Worm (Caenorhabditis elegans) whole organism, young adult: Measurements from ENCODE around the gene rab-14.

Experiments used
- K12H6.12 ChIP-seq: fragments of 200-800 bp; sonication (Bioruptor generic); optimal IDR thresholded peaks from 2 replicates; lab custom pipeline; 2018; ENCODE audit warnings: mild to moderate bottlenecking, missing genetic modification characterization, missing compliant biosample characterization
- T07F8.4 ChIP-seq: sonication (generic microtip); optimal IDR thresholded peaks from 2 replicates; lab custom pipeline; 2016; ENCODE audit warnings: mild to moderate bottlenecking, missing genetic modification characterization, moderate library complexity, missing compliant biosample characterization
- ZK185.1 ChIP-seq: sonication (generic microtip); optimal IDR thresholded peaks from 2 replicates; lab custom pipeline; 2016; ENCODE audit warnings: mild to moderate bottlenecking, missing genetic modification characterization, missing compliant biosample characterization; ENCODE audit not compliant: poor library complexity, severe bottlenecking
- ama-1 ChIP-seq, 3 experiments: fragments of 150-350 bp in 1 of 3; sonication (generic microtip) in 2 of 3; optimal IDR thresholded peaks; 2 replicates each; lab custom pipeline; 2014 to 2018; ENCODE audit warnings: missing biosample characterization in 2 of 3, missing genetic modification characterization in 2 of 3, missing genetic modification reagents in 2 of 3
- aptf-2 ChIP-seq: fragments of 200-800 bp; sonication (Bioruptor generic); conservative IDR thresholded peaks from 2 replicates; pipeline ENCODE4 v1.3.6; 2022; ENCODE audit warnings: missing genetic modification reagents, missing genetic modification characterization, missing compliant biosample characterization
- athp-1 ChIP-seq: sonication (generic microtip); optimal IDR thresholded peaks from 2 replicates; lab custom pipeline; 2017; ENCODE audit warnings: mild to moderate bottlenecking, missing genetic modification characterization, missing compliant biosample characterization
- gei-17 ChIP-seq: fragments of 200-800 bp; sonication (Bioruptor generic); optimal IDR thresholded peaks from 2 replicates; lab custom pipeline; 2018; ENCODE audit warnings: mild to moderate bottlenecking, missing genetic modification characterization, missing compliant biosample characterization
- pha-4 ChIP-seq: fragments of 150-350 bp; sonication (generic microtip); optimal IDR thresholded peaks from 2 replicates; lab custom pipeline; 2014; ENCODE audit warnings: missing biosample characterization, missing genetic modification reagents, missing genetic modification characterization
- rcor-1 ChIP-seq: fragments of 200-800 bp; sonication (Bioruptor generic); IDR thresholded peaks from 2 replicates; pipeline ENCODE4 v1.3.6; 2022; ENCODE audit warnings: missing genetic modification reagents, missing genetic modification characterization, missing compliant biosample characterization
- sptf-2 ChIP-seq: fragments of 200-800 bp; sonication (Bioruptor generic); optimal IDR thresholded peaks from 2 replicates; lab custom pipeline; 2018; ENCODE audit warnings: mild to moderate bottlenecking, missing genetic modification characterization, missing compliant biosample characterization
- tbp1 ChIP-seq: fragments of 200-800 bp; sonication (Bioruptor generic); optimal IDR thresholded peaks from 2 replicates; lab custom pipeline; 2018; ENCODE audit warnings: mild to moderate bottlenecking, missing genetic modification characterization, missing compliant biosample characterization
- ztf-18 ChIP-seq: sonication (generic microtip); optimal IDR thresholded peaks from 2 replicates; lab custom pipeline; 2016; ENCODE audit warnings: missing genotype, mild to moderate bottlenecking, missing genetic modification characterization, missing compliant biosample characterization
- ztf-6 ChIP-seq: fragments of 200-800 bp; sonication (Bioruptor generic); IDR thresholded peaks from 2 replicates; pipeline ENCODE4 v1.3.6; 2022; ENCODE audit warnings: missing genetic modification reagents, missing genetic modification characterization, missing compliant biosample characterization

- TF ChIP-seq gei-17 (GFP tag; lab: Kevin White, UChicago): no peak
- TF ChIP-seq pha-4 (tag; lab: Kevin White, UChicago): no peak
- TF ChIP-seq ztf-18: no peak
- no peak for TF ChIP-seq ama-1 (optimal IDR thresholded peaks at IDR 0.05; lab: Kevin White, UChicago)
- no peak for TF ChIP-seq ama-1 (GFP tag; optimal IDR thresholded peaks at IDR 0.05; lab: Kevin White, UChicago)
- TF ChIP-seq sptf-2 (GFP tag; lab: Kevin White, UChicago): no peak
- TF ChIP-seq athp-1: no peak
- no peak for TF ChIP-seq ztf-6 (GFP tag; lab: Robert Waterston, UW)
- TF ChIP-seq aptf-2 (GFP tag; lab: Robert Waterston, UW): no peak
- no peak for TF ChIP-seq T07F8.4
- TF ChIP-seq tbp1: no peak
- TF ChIP-seq rcor-1: no peak
- TF ChIP-seq K12H6.12 (tag; lab: Kevin White, UChicago): no peak
- TF ChIP-seq ZK185.1 (tag; lab: Kevin White, UChicago): no peak
Measured at ce11 chrX:15641380-15641779, 34.9 kb upstream of the rab-14 start.
